Fruit fly (Drosophila melanogaster): ENCODE data around the gene stg1.

Gene stg1

DNA sequence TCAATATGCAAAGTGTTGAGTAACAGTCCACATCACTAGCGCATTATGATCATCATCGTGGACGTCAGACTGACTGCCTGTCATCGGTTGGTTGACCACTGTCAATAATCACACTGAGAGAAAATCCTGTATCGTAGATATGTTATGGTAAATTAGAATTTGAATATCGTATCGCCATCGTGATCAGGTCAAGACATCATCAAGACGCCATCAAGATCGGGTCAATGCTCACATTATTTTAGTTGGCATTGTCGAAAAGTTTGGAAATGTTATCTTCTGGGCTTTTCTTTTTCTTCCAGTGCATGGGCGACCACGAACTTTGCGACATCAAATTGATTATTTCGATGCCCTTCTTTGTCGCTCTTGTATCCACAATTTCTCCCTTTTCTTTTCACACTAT is 34.7 kb upstream of the stg1 start:
- TF ChIP-seq CG8478 (optimal IDR thresholded peaks at IDR 0.05) = no peak
- TF ChIP-seq Dll (optimal IDR thresholded peaks at IDR 0.05) = no peak
- TF ChIP-seq EcR (GFP tag; optimal IDR thresholded peaks at IDR 0.05) = no peak
- no peak for TF ChIP-seq psq (optimal IDR thresholded peaks at IDR 0.05)
- no peak for TF ChIP-seq pan (optimal IDR thresholded peaks at IDR 0.05)
- TF ChIP-seq usp (GFP tag; optimal IDR thresholded peaks at IDR 0.05) = no peak

DNA sequence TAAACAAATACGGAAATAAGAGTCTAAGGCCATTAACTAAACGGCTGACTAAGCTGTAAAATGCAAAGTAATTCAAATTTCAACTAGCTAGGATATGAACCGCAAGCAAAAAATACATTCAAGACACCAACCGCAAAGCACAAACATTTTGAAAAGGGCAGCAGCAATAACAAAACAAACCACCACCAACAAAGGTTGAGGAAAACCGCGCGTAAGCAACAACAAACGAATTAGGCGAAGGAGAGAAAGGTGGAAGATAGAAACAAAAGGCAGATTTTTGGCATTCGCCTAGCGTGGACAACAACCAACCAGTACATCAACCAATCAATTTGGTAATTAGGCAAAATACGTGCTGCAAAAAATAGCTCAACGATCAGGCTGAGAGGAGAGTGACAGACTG is 33.1 kb upstream of the stg1 start:
- no peak for TF ChIP-seq EcR (GFP tag; optimal IDR thresholded peaks at IDR 0.05)
- peak; percentile 29 for TF ChIP-seq CG8478 (optimal IDR thresholded peaks at IDR 0.05)

DNA sequence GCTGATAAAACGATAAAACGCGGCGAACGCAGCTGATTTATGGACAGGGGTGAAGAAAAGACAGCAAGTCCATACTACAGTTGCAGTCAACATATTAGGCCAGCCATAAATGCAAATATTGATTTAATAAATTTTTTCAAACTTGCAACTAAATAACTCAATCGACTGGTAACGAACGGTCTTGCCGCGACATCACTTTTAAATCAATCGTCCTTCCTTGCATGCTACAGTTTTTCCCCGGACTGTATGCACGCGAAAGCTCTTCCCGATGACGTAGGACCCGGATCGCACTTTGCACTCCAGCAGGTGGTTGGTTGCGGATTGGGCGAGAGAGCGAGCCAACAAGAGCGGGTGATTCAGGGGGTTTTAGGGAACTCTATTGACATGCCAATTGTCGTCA is 28.7 kb upstream of the stg1 start:
- no peak for TF ChIP-seq EcR (GFP tag; optimal IDR thresholded peaks at IDR 0.05)
- no peak for TF ChIP-seq psq (optimal IDR thresholded peaks at IDR 0.05)
- no peak for TF ChIP-seq pan (optimal IDR thresholded peaks at IDR 0.05)
- TF ChIP-seq Dll (optimal IDR thresholded peaks at IDR 0.05) = no peak
- TF ChIP-seq CG8478 (optimal IDR thresholded peaks at IDR 0.05) = no peak
- no peak for TF ChIP-seq usp (GFP tag; optimal IDR thresholded peaks at IDR 0.05)

- TF ChIP-seq Dll (optimal IDR thresholded peaks at IDR 0.05) = no peak
- TF ChIP-seq pan (optimal IDR thresholded peaks at IDR 0.05) = no peak
Observed at dm6 chrX:21065775-21066174, 27.9 kb upstream of the stg1 start.

- no peak for TF ChIP-seq psq (optimal IDR thresholded peaks at IDR 0.05)
- no peak for TF ChIP-seq usp (GFP tag; optimal IDR thresholded peaks at IDR 0.05)
- no peak for TF ChIP-seq pan (optimal IDR thresholded peaks at IDR 0.05)
- no peak for TF ChIP-seq EcR (GFP tag; optimal IDR thresholded peaks at IDR 0.05)
- TF ChIP-seq CG8478 (optimal IDR thresholded peaks at IDR 0.05) = no peak
- TF ChIP-seq Dll (optimal IDR thresholded peaks at IDR 0.05) = no peak
Observed at dm6 chrX:21067474-21067873, 26.2 kb upstream of the stg1 start, which contains the start of gene CG32512. Gene CG32512, minus strand, starts transcription at chrX:21067540.

DNA sequence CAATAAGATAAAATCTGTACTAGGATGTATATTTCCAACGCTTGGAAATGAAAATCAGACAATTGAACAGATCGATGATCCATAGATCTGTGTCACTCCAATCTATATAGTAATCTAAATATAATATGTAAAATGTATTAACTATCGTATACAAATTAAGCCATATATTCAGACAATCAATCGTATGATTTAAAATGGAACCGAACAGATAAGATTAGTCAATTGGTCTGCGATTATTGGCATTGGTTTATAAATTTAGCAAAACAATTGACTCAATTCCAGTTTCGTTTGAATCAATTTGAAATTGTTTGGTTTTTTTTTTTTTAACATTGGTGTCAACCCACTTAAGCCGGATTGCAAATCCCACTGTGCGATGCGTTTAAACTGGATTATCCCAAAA is 25.7 kb upstream of the stg1 start:
- TF ChIP-seq CG8478 (optimal IDR thresholded peaks at IDR 0.05) = no peak
- no peak for TF ChIP-seq Dll (optimal IDR thresholded peaks at IDR 0.05)
- no peak for TF ChIP-seq psq (optimal IDR thresholded peaks at IDR 0.05)

DNA sequence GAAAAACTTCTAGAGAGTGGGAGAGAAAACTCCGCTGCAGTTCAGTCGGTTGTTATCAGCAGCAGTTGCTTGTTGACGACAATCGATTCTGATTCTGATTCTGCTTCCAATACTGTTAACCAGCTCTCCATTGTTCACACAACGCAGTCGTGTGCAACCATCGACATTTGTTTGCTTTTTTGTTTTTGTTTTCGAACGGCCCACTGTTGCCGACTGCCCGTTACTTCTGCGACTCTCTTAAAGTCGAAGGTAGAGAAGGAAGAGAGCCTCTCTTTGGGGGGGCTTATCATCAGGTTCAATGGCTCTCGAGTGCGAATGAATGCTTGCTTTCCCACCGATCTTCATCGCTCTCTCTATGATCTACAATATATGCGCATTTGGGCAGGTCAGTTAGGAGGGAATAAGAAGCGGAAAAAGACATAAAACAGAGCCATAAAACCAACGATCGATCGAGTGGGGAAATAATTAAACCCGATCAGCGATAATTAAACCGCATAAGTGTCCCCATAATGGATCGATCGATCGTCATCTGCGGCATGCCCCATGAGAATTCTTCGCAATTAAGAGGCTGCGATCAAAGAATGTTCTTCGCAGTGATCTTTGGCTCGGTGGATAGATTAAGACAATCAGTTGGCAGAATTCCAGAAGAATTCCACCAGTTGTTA is 21.8 kb upstream of the stg1 start:
- TF ChIP-seq usp (GFP tag; optimal IDR thresholded peaks at IDR 0.05) = no peak
- no peak for TF ChIP-seq psq (optimal IDR thresholded peaks at IDR 0.05)
- TF ChIP-seq Dll (optimal IDR thresholded peaks at IDR 0.05) = no peak
- TF ChIP-seq EcR (GFP tag; optimal IDR thresholded peaks at IDR 0.05) = peak; percentile 35 to 73
- no peak for TF ChIP-seq pan (optimal IDR thresholded peaks at IDR 0.05)

dm6 chrX:21072953-21073352 is 20.7 kb upstream of the stg1 start:
- TF ChIP-seq EcR (GFP tag; optimal IDR thresholded peaks at IDR 0.05) = peak in 1 of 2 experiments; percentile 13
- TF ChIP-seq usp (GFP tag; optimal IDR thresholded peaks at IDR 0.05) = no peak
- TF ChIP-seq psq (optimal IDR thresholded peaks at IDR 0.05) = no peak
- no peak for TF ChIP-seq pan (optimal IDR thresholded peaks at IDR 0.05)
- TF ChIP-seq CG8478 (optimal IDR thresholded peaks at IDR 0.05) = no peak
- no peak for TF ChIP-seq Dll (optimal IDR thresholded peaks at IDR 0.05)

DNA sequence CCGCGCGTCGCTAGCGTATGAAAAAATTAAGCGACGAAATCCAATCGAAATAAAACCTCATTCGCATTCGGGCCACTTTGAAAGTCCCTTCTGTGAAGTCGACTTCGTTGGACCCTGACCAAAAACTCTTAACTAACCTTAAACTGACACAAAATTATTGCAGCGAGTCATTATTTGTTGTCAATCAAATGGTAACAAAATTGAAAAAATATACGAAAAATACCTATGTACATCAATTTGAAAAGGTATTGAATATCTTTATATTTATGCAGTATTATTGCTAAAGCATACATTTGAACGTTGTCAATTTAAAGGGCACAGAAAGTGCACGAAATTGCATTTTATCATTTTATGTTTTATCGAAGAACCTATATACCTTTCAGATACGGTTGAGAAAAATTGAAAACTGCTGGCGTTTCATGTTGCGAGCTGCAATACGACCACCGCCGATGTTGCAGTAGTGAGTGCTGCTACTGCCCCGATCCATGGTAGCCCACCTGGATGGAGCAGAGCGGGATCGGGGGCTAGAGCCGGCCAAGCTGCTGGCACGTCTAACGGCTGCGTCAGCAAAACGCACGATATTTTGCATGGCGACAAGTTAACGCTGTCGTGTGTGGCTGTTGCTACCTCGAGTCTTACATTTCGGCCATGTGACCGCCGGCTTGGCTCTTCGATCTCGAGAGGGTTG is 19.9 kb upstream of the stg1 start:
- TF ChIP-seq usp (GFP tag; optimal IDR thresholded peaks at IDR 0.05) (no peak), CG8478 (optimal IDR thresholded peaks at IDR 0.05) (no peak), pan (optimal IDR thresholded peaks at IDR 0.05) (no peak), psq (optimal IDR thresholded peaks at IDR 0.05) (no peak)

DNA sequence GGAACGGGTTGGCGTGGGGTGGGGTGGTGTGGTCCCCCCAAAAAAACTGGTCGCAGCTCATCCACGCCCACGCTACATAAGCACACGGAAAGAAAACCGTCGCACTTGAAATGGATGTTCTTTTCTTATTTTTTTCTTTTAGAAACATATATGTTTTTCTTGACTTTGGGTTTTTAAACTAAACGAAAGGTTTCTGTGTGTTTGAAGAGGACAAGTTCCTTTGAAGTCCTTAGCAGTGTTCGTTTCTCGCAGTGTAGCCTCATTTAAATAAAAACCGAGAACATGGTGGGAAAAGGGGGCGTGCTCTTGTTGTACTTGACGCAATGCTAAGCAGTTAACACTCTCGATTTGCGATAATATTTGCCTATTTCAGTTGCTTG is 19.3 kb upstream of the stg1 start:
- TF ChIP-seq pan (optimal IDR thresholded peaks at IDR 0.05) (no peak), CG8478 (optimal IDR thresholded peaks at IDR 0.05) (no peak), psq (optimal IDR thresholded peaks at IDR 0.05) (no peak)

dm6 chrX:21080335-21080734 is 13.3 kb upstream of the stg1 start:
- no peak for TF ChIP-seq EcR (GFP tag; optimal IDR thresholded peaks at IDR 0.05)
- no peak for TF ChIP-seq pan (optimal IDR thresholded peaks at IDR 0.05)
- no peak for TF ChIP-seq Dll (optimal IDR thresholded peaks at IDR 0.05)
- no peak for TF ChIP-seq usp (GFP tag; optimal IDR thresholded peaks at IDR 0.05)
- no peak for TF ChIP-seq psq (optimal IDR thresholded peaks at IDR 0.05)
- no peak for TF ChIP-seq CG8478 (optimal IDR thresholded peaks at IDR 0.05)

dm6 chrX:21083246-21083645 is 10.4 kb upstream of the stg1 start:
- no peak for TF ChIP-seq CG8478 (optimal IDR thresholded peaks at IDR 0.05)
- no peak for TF ChIP-seq Dll (optimal IDR thresholded peaks at IDR 0.05)
- TF ChIP-seq pan (optimal IDR thresholded peaks at IDR 0.05) = no peak
- TF ChIP-seq EcR (GFP tag; optimal IDR thresholded peaks at IDR 0.05) = no peak
- TF ChIP-seq usp (GFP tag; optimal IDR thresholded peaks at IDR 0.05) = no peak
- TF ChIP-seq psq (optimal IDR thresholded peaks at IDR 0.05) = no peak

DNA sequence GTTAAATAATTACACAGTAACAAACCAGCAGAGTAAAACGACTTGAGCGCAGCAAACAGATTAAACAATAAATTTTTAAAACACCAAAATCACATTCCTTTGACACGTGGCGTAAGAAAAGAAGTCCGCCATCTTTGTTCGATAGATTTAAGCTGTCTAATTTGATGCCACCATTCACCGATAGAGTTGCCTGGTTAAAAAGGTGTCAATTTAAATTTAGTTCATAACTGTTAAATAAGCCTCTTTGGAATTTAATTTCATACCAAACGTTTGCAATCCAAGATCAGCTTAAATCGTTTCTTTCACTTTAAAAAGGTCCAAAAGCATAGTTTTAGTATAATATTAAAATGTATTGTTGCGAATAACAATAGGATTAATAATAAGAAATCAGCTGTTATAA is 8.5 kb downstream of the stg1 start, which contains the start of gene CG15446:
Gene CG15446 (minus strand): TSS at position 101 of the 400 bp plus-strand sequence.
- TF ChIP-seq usp (GFP tag; optimal IDR thresholded peaks at IDR 0.05) = no peak
- TF ChIP-seq EcR (GFP tag; optimal IDR thresholded peaks at IDR 0.05) = no peak
- TF ChIP-seq Dll (optimal IDR thresholded peaks at IDR 0.05) = no peak
- no peak for TF ChIP-seq CG8478 (optimal IDR thresholded peaks at IDR 0.05)
- no peak for TF ChIP-seq psq (optimal IDR thresholded peaks at IDR 0.05)
- TF ChIP-seq pan (optimal IDR thresholded peaks at IDR 0.05) = no peak

Measured in whole organism.